Fruit fly (Drosophila melanogaster) whole organism, embryonic: ENCODE measurements around the gene CG43407.

Source experiments
- ATbp ChIP-seq: fragments of 200-800 bp; sonication (Bioruptor generic); optimal IDR thresholded peaks from 2 replicates; lab custom pipeline; 2017; ENCODE audit warnings: missing biosample characterization, mild to moderate bottlenecking, missing genetic modification characterization, missing genetic modification reagents
- Adf1 ChIP-seq: fragments of 200-800 bp; sonication (Bioruptor generic); IDR thresholded peaks from 2 replicates; pipeline ENCODE4 v1.3.6; 2022; ENCODE audit warnings: missing biosample characterization, missing genetic modification characterization
- Blimp-1 ChIP-seq: fragments of 200-800 bp; sonication (Bioruptor generic); optimal IDR thresholded peaks from 3 replicates; lab custom pipeline; 2018; ENCODE audit warnings: missing biosample characterization, missing genetic modification characterization, mild to moderate bottlenecking, moderate library complexity, missing genetic modification reagents
- CG10209 ChIP-seq: fragments of 200-800 bp; sonication (Bioruptor generic); optimal IDR thresholded peaks from 3 replicates; lab custom pipeline; 2017; ENCODE audit warnings: missing biosample characterization, mild to moderate bottlenecking, missing genetic modification characterization, missing genetic modification reagents
- CG12299 ChIP-seq: fragments of 200-800 bp; sonication (Bioruptor generic); optimal IDR thresholded peaks from 2 replicates; lab custom pipeline; 2018; ENCODE audit warnings: missing biosample characterization, mild to moderate bottlenecking, missing genetic modification characterization
- CG13296 ChIP-seq: fragments of 200-800 bp; sonication (Bioruptor generic); optimal IDR thresholded peaks from 3 replicates; lab custom pipeline; 2018; ENCODE audit warnings: missing biosample characterization, mild to moderate bottlenecking, missing genetic modification characterization
- CG13624 ChIP-seq: fragments of 200-800 bp; sonication (Bioruptor generic); optimal IDR thresholded peaks from 2 replicates; lab custom pipeline; 2016; ENCODE audit warnings: missing biosample characterization, missing genetic modification characterization
- CG1529 ChIP-seq: fragments of 200-800 bp; sonication (Bioruptor generic); optimal IDR thresholded peaks from 3 replicates; lab custom pipeline; 2018; ENCODE audit warnings: missing biosample characterization, missing genetic modification characterization
- CG1602 ChIP-seq: fragments of 200-800 bp; sonication (Bioruptor generic); optimal IDR thresholded peaks from 3 replicates; lab custom pipeline; 2016; ENCODE audit warnings: missing biosample characterization, missing genetic modification characterization
- CG16863 ChIP-seq: fragments of 200-800 bp; sonication (Bioruptor generic); optimal IDR thresholded peaks from 3 replicates; lab custom pipeline; 2016; ENCODE audit warnings: missing biosample characterization, missing genetic modification characterization
- CG17359 ChIP-seq: fragments of 200-800 bp; sonication (Bioruptor generic); optimal IDR thresholded peaks from 3 replicates; lab custom pipeline; 2018; ENCODE audit warnings: missing biosample characterization, mild to moderate bottlenecking, missing genetic modification characterization, moderate library complexity
- CG17568 ChIP-seq: fragments of 200-800 bp; sonication (Bioruptor generic); optimal IDR thresholded peaks from 2 replicates; lab custom pipeline; 2018; ENCODE audit warnings: missing biosample characterization, mild to moderate bottlenecking, missing genetic modification characterization, moderate library complexity
- CG18262 ChIP-seq: fragments of 200-800 bp; optimal IDR thresholded peaks from 3 replicates; lab custom pipeline; 2019; ENCODE audit warnings: missing biosample characterization, mild to moderate bottlenecking, missing genetic modification characterization, moderate library complexity
- CG34224 ChIP-seq: fragments of 200-800 bp; sonication (Bioruptor generic); IDR thresholded peaks from 3 replicates; pipeline ENCODE4 v1.3.6; 2022; ENCODE audit warnings: missing biosample characterization, missing genetic modification characterization; ENCODE audit not compliant: partially characterized antibody
- CG4282 ChIP-seq: fragments of 200-800 bp; sonication (Bioruptor generic); optimal IDR thresholded peaks from 2 replicates; lab custom pipeline; 2016; ENCODE audit warnings: missing biosample characterization, missing genetic modification characterization
- CG6254 ChIP-seq: fragments of 200-800 bp; sonication (Bioruptor generic); optimal IDR thresholded peaks from 3 replicates; lab custom pipeline; 2017; ENCODE audit warnings: mild to moderate bottlenecking, missing biosample characterization, missing genetic modification reagents, missing genetic modification characterization
- CG7357 ChIP-seq: fragments of 200-800 bp; sonication (Bioruptor generic); IDR thresholded peaks from 3 replicates; pipeline ENCODE4 v1.3.6; 2022; ENCODE audit warnings: missing biosample characterization, missing genetic modification characterization
- CG7928 ChIP-seq: fragments of 200-800 bp; sonication (Bioruptor generic); optimal IDR thresholded peaks from 2 replicates; lab custom pipeline; 2017; ENCODE audit warnings: missing biosample characterization, mild to moderate bottlenecking, missing genetic modification characterization
- CG8290 ChIP-seq, 3 experiments: fragments of 200-800 bp; sonication (Bioruptor generic); optimal IDR thresholded peaks; 2 replicates each; lab custom pipeline; 2016 to 2019; ENCODE audit warnings: missing biosample characterization in 3 of 3, missing genetic modification characterization in 3 of 3, mild to moderate bottlenecking in 2 of 3, moderate library complexity in 1 of 3
- CG8478 ChIP-seq: fragments of >200 bp; optimal IDR thresholded peaks from 2 replicates; lab custom pipeline; 2018
- Camta ChIP-seq: fragments of 200-800 bp; sonication (Bioruptor generic); optimal IDR thresholded peaks from 2 replicates; lab custom pipeline; 2016; ENCODE audit warnings: missing biosample characterization, missing genetic modification characterization
- Dfd ChIP-seq, 2 experiments: fragments of >200 bp; optimal IDR thresholded peaks; 2 replicates each; lab custom pipeline; 2017; ENCODE audit warnings: missing biosample characterization in 2 of 2, missing genetic modification characterization in 2 of 2
- Hey ChIP-seq: fragments of 200-800 bp; sonication (Bioruptor generic); optimal IDR thresholded peaks from 3 replicates; lab custom pipeline; 2018; ENCODE audit warnings: missing biosample characterization, mild to moderate bottlenecking, missing genetic modification characterization
- Hr39 ChIP-seq: fragments of >200 bp; optimal IDR thresholded peaks from 2 replicates; lab custom pipeline; 2017
- Sox100B ChIP-seq: fragments of 200-800 bp; sonication (Bioruptor generic); optimal IDR thresholded peaks from 3 replicates; lab custom pipeline; 2018; ENCODE audit warnings: missing biosample characterization, mild to moderate bottlenecking, missing genetic modification characterization
- abd-A ChIP-seq: fragments of 200-800 bp; sonication (Bioruptor generic); optimal IDR thresholded peaks from 3 replicates; lab custom pipeline; 2019; ENCODE audit warnings: missing biosample characterization, mild to moderate bottlenecking, missing genetic modification characterization, moderate library complexity
- amos ChIP-seq: fragments of 200-800 bp; sonication (Bioruptor generic); IDR thresholded peaks from 2 replicates; pipeline ENCODE4 v1.3.6; 2022; ENCODE audit warnings: missing biosample characterization, missing genetic modification characterization; ENCODE audit not compliant: partially characterized antibody
- bbx ChIP-seq: fragments of 200-800 bp; sonication (Bioruptor generic); IDR thresholded peaks from 2 replicates; pipeline ENCODE4 v1.3.6; 2022; ENCODE audit warnings: missing biosample characterization, missing genetic modification characterization; ENCODE audit not compliant: partially characterized antibody
- cwo ChIP-seq: fragments of 200-800 bp; sonication (Bioruptor generic); optimal IDR thresholded peaks from 3 replicates; lab custom pipeline; 2017; ENCODE audit warnings: missing biosample characterization, missing genetic modification characterization, mild to moderate bottlenecking, moderate library complexity, missing genetic modification reagents
- dati ChIP-seq: fragments of 200-800 bp; sonication (Bioruptor generic); IDR thresholded peaks from 2 replicates; pipeline ENCODE4 v1.3.6; 2022; ENCODE audit warnings: missing biosample characterization, missing genetic modification characterization
- disco-r ChIP-seq: fragments of 200-800 bp; sonication (Bioruptor generic); optimal IDR thresholded peaks from 2 replicates; lab custom pipeline; 2016; ENCODE audit warnings: missing biosample characterization, missing genetic modification characterization
- esg ChIP-seq: fragments of 200-800 bp; sonication (Bioruptor generic); conservative IDR thresholded peaks from 2 replicates; pipeline ENCODE4 v1.3.6; 2022; ENCODE audit warnings: missing biosample characterization, missing genetic modification characterization
- eve ChIP-seq, 2 experiments: fragments of >200 bp; optimal IDR thresholded peaks; 2 replicates each; lab custom pipeline; 2017; ENCODE audit warnings: missing biosample characterization in 2 of 2, missing genetic modification characterization in 2 of 2
- exex ChIP-seq: fragments of 200-800 bp; sonication (Bioruptor generic); optimal IDR thresholded peaks from 4 replicates; lab custom pipeline; 2018; ENCODE audit warnings: missing biosample characterization, mild to moderate bottlenecking, missing genetic modification characterization, moderate library complexity
- fd3F ChIP-seq: fragments of 200-800 bp; sonication (Bioruptor generic); optimal IDR thresholded peaks from 2 replicates; lab custom pipeline; 2018; ENCODE audit warnings: missing biosample characterization, mild to moderate bottlenecking, missing genetic modification characterization, moderate library complexity
- h ChIP-seq: fragments of >200 bp; optimal IDR thresholded peaks from 2 replicates; lab custom pipeline; 2017
- hkb ChIP-seq, 2 experiments: fragments of 200-800 bp in 1 of 2; fragments of >200 bp in 1 of 2; sonication (Bioruptor generic) in 1 of 2; IDR thresholded peaks in 1 of 2; optimal IDR thresholded peaks in 1 of 2; 2 replicates each; pipeline versions ENCODE4 v1.3.6 to Lab custom; 2017 to 2022; ENCODE audit warnings: missing biosample characterization in 1 of 2, missing genetic modification characterization in 1 of 2
- hth ChIP-seq: fragments of >200 bp; optimal IDR thresholded peaks from 2 replicates; lab custom pipeline; 2017; ENCODE audit warnings: inconsistent platforms
- pb ChIP-seq: fragments of 200-800 bp; sonication (Bioruptor generic); optimal IDR thresholded peaks from 3 replicates; lab custom pipeline; 2016; ENCODE audit warnings: missing biosample characterization, missing genetic modification characterization
- pnt ChIP-seq: fragments of 200-800 bp; sonication (Bioruptor generic); optimal IDR thresholded peaks from 3 replicates; lab custom pipeline; 2016; ENCODE audit warnings: missing biosample characterization, missing genetic modification characterization
- pum ChIP-seq: fragments of 200-800 bp; sonication (Bioruptor generic); optimal IDR thresholded peaks from 2 replicates; lab custom pipeline; 2016; ENCODE audit warnings: missing biosample characterization, missing genetic modification characterization
- repo ChIP-seq: fragments of 200-800 bp; sonication (Bioruptor generic); optimal IDR thresholded peaks from 2 replicates; lab custom pipeline; 2016; ENCODE audit warnings: missing biosample characterization, missing genetic modification characterization
- salm ChIP-seq: fragments of 200-800 bp; sonication (Bioruptor generic); optimal IDR thresholded peaks from 2 replicates; lab custom pipeline; 2018; ENCODE audit warnings: missing biosample characterization, mild to moderate bottlenecking, missing genetic modification characterization
- sens ChIP-seq: fragments of 200-800 bp; sonication (Bioruptor generic); peaks from one replicate; lab custom pipeline; 2016; ENCODE audit warnings: missing biosample characterization, missing genetic modification characterization
- slou ChIP-seq: fragments of 200-800 bp; sonication (Bioruptor generic); optimal IDR thresholded peaks from 3 replicates; lab custom pipeline; 2016; ENCODE audit warnings: missing biosample characterization, missing genetic modification characterization
- ssp ChIP-seq: fragments of 200-800 bp; sonication (Bioruptor generic); IDR thresholded peaks from 2 replicates; pipeline ENCODE4 v1.3.6; 2022; ENCODE audit warnings: missing biosample characterization, missing genetic modification characterization
- unpg ChIP-seq: fragments of 200-800 bp; sonication (Bioruptor generic); optimal IDR thresholded peaks from 3 replicates; lab custom pipeline; 2018; ENCODE audit warnings: missing biosample characterization, mild to moderate bottlenecking, missing genetic modification characterization, moderate library complexity
- vvl ChIP-seq: fragments of 200-800 bp; sonication (Bioruptor generic); IDR thresholded peaks from 2 replicates; pipeline ENCODE4 v1.3.6; 2022; ENCODE audit warnings: missing biosample characterization, missing genetic modification characterization
- zfh2 ChIP-seq: fragments of 200-800 bp; sonication (Bioruptor generic); optimal IDR thresholded peaks from 2 replicates; lab custom pipeline; 2016; ENCODE audit warnings: missing biosample characterization, missing genetic modification characterization

Gene CG43407

DNA sequence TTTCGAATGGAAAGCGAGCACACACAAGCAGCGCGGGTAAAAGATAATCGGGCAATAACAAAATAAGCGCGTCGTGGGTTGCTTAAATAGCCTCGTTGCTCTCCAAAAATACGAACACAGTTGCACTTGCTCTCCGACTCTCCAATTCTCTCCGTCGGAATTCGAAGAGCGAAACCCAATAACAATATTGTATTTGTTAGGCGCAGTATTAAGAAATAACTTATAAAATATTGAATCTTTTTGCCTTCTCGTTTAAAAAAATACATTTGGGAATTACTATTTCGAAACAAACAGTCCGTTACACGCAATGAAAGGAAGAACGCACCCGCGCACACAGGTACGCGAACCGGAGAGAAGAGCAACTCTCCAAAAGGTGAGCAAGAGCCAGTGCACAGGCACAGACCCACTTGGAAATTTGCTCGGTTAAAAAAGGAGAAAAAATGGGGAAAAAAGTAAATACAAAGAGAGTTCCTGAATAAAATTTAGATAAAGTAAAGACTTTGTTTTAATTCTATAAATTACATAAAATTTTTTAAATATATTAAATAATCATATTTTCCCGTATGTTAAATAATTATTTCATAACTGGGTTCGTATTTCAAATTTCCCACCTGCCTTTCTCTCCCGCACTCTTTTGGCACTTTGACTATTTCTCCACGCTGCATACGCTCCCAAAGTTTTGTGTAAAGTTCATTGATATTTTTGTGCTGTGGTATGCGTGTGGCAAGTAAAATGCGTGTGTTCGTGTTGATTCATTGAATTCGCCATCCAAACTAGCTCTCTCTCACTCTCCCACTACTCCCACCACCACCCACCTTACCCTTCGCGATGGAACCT, 33.4 kb upstream of the CG43407 start, which contains the start of gene Mkp3 (continued):
- TF ChIP-seq CG13624 (GFP tag; lab: Kevin White, UChicago) (no peak), amos (GFP tag; lab: Robert Waterston, UW) (peak; percentile 48; the same call in 1 of the 2 replicates), CG7928 (peak; percentile 57), CG17359 (tag; lab: Kevin White, UChicago) (peak; percentile 89), Adf1 (GFP tag; lab: Robert Waterston, UW) (peak; percentile 72), CG34224 (GFP tag; lab: Robert Waterston, UW) (no peak), bbx (GFP tag; lab: Robert Waterston, UW) (0 out of 2 replicates have a peak, but pooled peaks have one; percentile 52), fd3F (GFP tag; lab: Kevin White, UChicago) (peak; percentile 85), CG1602 (GFP tag; lab: Kevin White, UChicago) (peak; percentile 77), exex (tag; lab: Kevin White, UChicago) (peak; percentile 63), Camta (GFP tag; lab: Kevin White, UChicago) (no peak), vvl (peak; percentile 94), CG13296 (GFP tag; lab: Kevin White, UChicago) (peak; percentile 94), Blimp-1 (GFP tag; lab: Kevin White, UChicago) (peak; percentile 82), Hey (no peak), CG7357 (peak; percentile 79), slou (GFP tag; lab: Kevin White, UChicago) (peak; percentile 43), esg (peak; percentile 89), ATbp (GFP tag; lab: Kevin White, UChicago) (peak; percentile 90), eve (GFP tag; optimal IDR thresholded peaks at IDR 0.05; lab: Kevin White, UChicago) (peak in 1 of 2 experiments; percentile 75), CG1529 (peak; percentile 82), CG12299 (tag; lab: Kevin White, UChicago) (peak; percentile 86), repo (GFP tag; lab: Kevin White, UChicago) (no peak), CG8478 (lab: Kevin White, UChicago) (no peak), pnt (GFP tag; lab: Kevin White, UChicago) (no peak), CG17568 (GFP tag; lab: Kevin White, UChicago) (peak; percentile 85), CG4282 (no peak), ssp (peak; percentile 73), cwo (GFP tag; lab: Kevin White, UChicago) (peak; percentile 90), unpg (GFP tag; lab: Kevin White, UChicago) (peak; percentile 94), CG18262 (tag; lab: Kevin White, UChicago) (peak; percentile 100), CG8290 (GFP tag; optimal IDR thresholded peaks at IDR 0.05; lab: Kevin White, UChicago) (no peak), CG8290 (tag; optimal IDR thresholded peaks at IDR 0.05; lab: Kevin White, UChicago) (peak in 1 of 2 experiments; percentile 59), hth (no peak), hkb (optimal IDR thresholded peaks at IDR 0.05; lab: Kevin White, UChicago) (no peak), hkb (GFP tag; IDR thresholded peaks at IDR 0.05; lab: Robert Waterston, UW) (peak; percentile 95), salm (peak; percentile 92), Sox100B (GFP tag; lab: Kevin White, UChicago) (peak; percentile 92), h (lab: Kevin White, UChicago) (no peak), CG6254 (GFP tag; lab: Kevin White, UChicago) (peak; percentile 79), Hr39 (lab: Kevin White, UChicago) (no peak), CG10209 (GFP tag; lab: Kevin White, UChicago) (peak; percentile 87), Dfd (GFP tag; optimal IDR thresholded peaks at IDR 0.05; lab: Kevin White, UChicago) (no peak), dati (GFP tag; lab: Robert Waterston, UW) (peak; percentile 53; the same call in 1 of the 2 replicates), disco-r (GFP tag; lab: Kevin White, UChicago) (no peak), zfh2 (peak; percentile 23), pum (GFP tag; lab: Kevin White, UChicago) (peak; percentile 8), abd-A (tag; lab: Kevin White, UChicago) (no peak), CG16863 (no peak), sens (GFP tag; lab: Kevin White, UChicago) (peak; percentile 75), pb (GFP tag; lab: Kevin White, UChicago) (no peak)
